Worm (Caenorhabditis elegans) whole organism, L4 larva: ENCODE data around the gene cal-4.

ENCODE experiments used
- F37D6.2 ChIP-seq: sonication (generic microtip); optimal IDR thresholded peaks from 2 replicates; lab custom pipeline; 2016; ENCODE audit warnings: mild to moderate bottlenecking, missing genetic modification characterization, missing compliant biosample characterization
- F44E2.7 ChIP-seq: fragments of 200-800 bp; sonication (Bioruptor generic); IDR thresholded peaks from 2 replicates; pipeline ENCODE4 v2.1.2; 2022; ENCODE audit warnings: missing genetic modification characterization, missing compliant biosample characterization
- T26A8.4 ChIP-seq: fragments of 200-800 bp; sonication (Bioruptor generic); IDR thresholded peaks from 2 replicates; pipeline ENCODE4 v1.3.6; 2022; ENCODE audit warnings: missing genetic modification characterization, missing compliant biosample characterization
- Y48G9A.11 ChIP-seq: fragments of 200-800 bp; sonication (Bioruptor generic); IDR thresholded peaks from 2 replicates; pipeline ENCODE4 v1.3.6; 2022; ENCODE audit warnings: missing genetic modification reagents, missing genetic modification characterization, missing compliant biosample characterization
- Y75B8A.6 ChIP-seq: fragments of 200-800 bp; sonication (Bioruptor generic); IDR thresholded peaks from 2 replicates; pipeline ENCODE4 v1.3.6; 2022; ENCODE audit warnings: missing genetic modification reagents, missing genetic modification characterization, missing compliant biosample characterization
- ZK546.5 ChIP-seq, 2 experiments: sonication (generic microtip); optimal IDR thresholded peaks; 2 replicates each; lab custom pipeline; 2017; ENCODE audit warnings: missing biosample characterization in 2 of 2, missing genetic modification characterization in 2 of 2
- aly-2 ChIP-seq: sonication (generic microtip); optimal IDR thresholded peaks from 2 replicates; lab custom pipeline; 2018; ENCODE audit warnings: missing biosample characterization, missing genetic modification characterization
- ama-1 ChIP-seq: fragments of 150-350 bp; optimal IDR thresholded peaks from 2 replicates; lab custom pipeline; 2014; ENCODE audit warnings: inconsistent platforms, mixed read lengths
- attf-4 ChIP-seq: sonication (generic microtip); optimal IDR thresholded peaks from 3 replicates; lab custom pipeline; 2017; ENCODE audit warnings: missing biosample characterization, missing genetic modification characterization
- ceh-28 ChIP-seq: fragments of 150-350 bp; optimal IDR thresholded peaks from 2 replicates; lab custom pipeline; 2014; ENCODE audit warnings: missing biosample characterization, missing genetic modification reagents, missing genetic modification characterization
- ceh-32 ChIP-seq: sonication (generic microtip); optimal IDR thresholded peaks from 2 replicates; lab custom pipeline; 2016; ENCODE audit warnings: mild to moderate bottlenecking, missing genetic modification characterization, missing compliant biosample characterization; ENCODE audit not compliant: poor library complexity
- ceh-62 ChIP-seq: sonication (generic microtip); optimal IDR thresholded peaks from 2 replicates; lab custom pipeline; 2017; ENCODE audit warnings: missing biosample characterization, missing genetic modification characterization
- ces-1 ChIP-seq: fragments of 150-350 bp; sonication (generic microtip); optimal IDR thresholded peaks from 4 replicates; lab custom pipeline; 2014; ENCODE audit warnings: missing biosample characterization, missing genetic modification reagents, missing genetic modification characterization
- cey-2 ChIP-seq: sonication (generic microtip); optimal IDR thresholded peaks from 3 replicates; lab custom pipeline; 2017; ENCODE audit warnings: missing genetic modification characterization, mild to moderate bottlenecking, missing compliant biosample characterization, antibody characterized with exemption, borderline replicate concordance; ENCODE audit not compliant: insufficient read depth
- ctbp-1 ChIP-seq: fragments of 200-800 bp; sonication (Bioruptor generic); IDR thresholded peaks from 2 replicates; pipeline ENCODE4 v1.3.6; 2022; ENCODE audit warnings: missing genetic modification reagents, missing genetic modification characterization, missing compliant biosample characterization
- dmd-8 ChIP-seq: fragments of 200-800 bp; sonication (Bioruptor generic); IDR thresholded peaks from 2 replicates; pipeline ENCODE4 v1.3.6; 2022; ENCODE audit warnings: missing genetic modification characterization, missing compliant biosample characterization
- dmd-9 ChIP-seq: fragments of 200-800 bp; sonication (Bioruptor generic); IDR thresholded peaks from 2 replicates; pipeline ENCODE4 v1.3.6; 2022; ENCODE audit warnings: missing genetic modification reagents, missing genetic modification characterization, missing compliant biosample characterization
- dve-1 ChIP-seq: sonication (generic microtip); optimal IDR thresholded peaks from 2 replicates; lab custom pipeline; 2017; ENCODE audit warnings: antibody characterized with exemption, mild to moderate bottlenecking, missing genetic modification characterization, missing compliant biosample characterization; ENCODE audit not compliant: insufficient read depth
- egl-43 ChIP-seq: fragments of 200-800 bp; sonication (Bioruptor generic); IDR thresholded peaks from 2 replicates; pipeline ENCODE4 v1.3.6; 2022; ENCODE audit warnings: missing genetic modification reagents, missing genetic modification characterization, missing compliant biosample characterization
- hif-1 ChIP-seq, 2 experiments: sonication (generic microtip); optimal IDR thresholded peaks; 2 replicates each; lab custom pipeline; 2016 to 2017; ENCODE audit warnings: missing compliant biosample characterization in 2 of 2, missing genetic modification characterization in 2 of 2, missing genetic modification reagents in 2 of 2, missing genotype in 2 of 2, mild to moderate bottlenecking in 1 of 2
- hlh-30 ChIP-seq: sonication (generic microtip); optimal IDR thresholded peaks from 2 replicates; lab custom pipeline; 2017; ENCODE audit warnings: antibody characterized with exemption, mild to moderate bottlenecking, missing genetic modification characterization, missing compliant biosample characterization; ENCODE audit not compliant: insufficient read depth
- jun-1 ChIP-seq: fragments of 150-350 bp; optimal IDR thresholded peaks from 2 replicates; lab custom pipeline; 2014; ENCODE audit warnings: missing biosample characterization, missing genetic modification reagents, missing genetic modification characterization
- lim-7 ChIP-seq: fragments of 200-800 bp; sonication (Bioruptor generic); IDR thresholded peaks from 2 replicates; pipeline ENCODE4 v1.3.6; 2022; ENCODE audit warnings: missing genetic modification characterization, missing compliant biosample characterization
- lin-1 ChIP-seq: fragments of 200-800 bp; sonication (Bioruptor generic); IDR thresholded peaks from 2 replicates; pipeline ENCODE4 v1.3.6; 2022; ENCODE audit warnings: missing genetic modification reagents, missing genetic modification characterization, missing compliant biosample characterization
- lin-13 ChIP-seq: fragments of 150-350 bp; optimal IDR thresholded peaks from 2 replicates; lab custom pipeline; 2014; ENCODE audit warnings: missing biosample characterization, missing genetic modification reagents, missing genetic modification characterization
- lin-15B ChIP-seq: fragments of 150-350 bp; sonication (generic microtip); optimal IDR thresholded peaks from 3 replicates; lab custom pipeline; 2014; ENCODE audit warnings: missing biosample characterization, missing genetic modification characterization
- lin-39 ChIP-seq: fragments of 150-350 bp; optimal IDR thresholded peaks from 2 replicates; lab custom pipeline; 2014; ENCODE audit warnings: missing biosample characterization, missing genetic modification reagents, missing genetic modification characterization
- mdl-1 ChIP-seq, 2 experiments: fragments of 150-350 bp in 1 of 2; sonication (generic microtip) in 1 of 2; optimal IDR thresholded peaks; 2 replicates each; lab custom pipeline; 2014 to 2017; ENCODE audit warnings: missing biosample characterization in 2 of 2, missing genetic modification characterization in 2 of 2
- mdt-29 ChIP-seq: fragments of 200-800 bp; sonication (Bioruptor generic); IDR thresholded peaks from 2 replicates; pipeline ENCODE4 v1.3.6; 2022; ENCODE audit warnings: missing genetic modification reagents, missing genetic modification characterization, missing compliant biosample characterization
- mes-2 ChIP-seq: sonication (generic microtip); optimal IDR thresholded peaks from 2 replicates; lab custom pipeline; 2016; ENCODE audit warnings: missing genotype, mild to moderate bottlenecking, missing genetic modification characterization, missing compliant biosample characterization; ENCODE audit not compliant: poor library complexity, severe bottlenecking
- mxl-3 ChIP-seq: fragments of 200-800 bp; sonication (Bioruptor generic); optimal IDR thresholded peaks from 2 replicates; lab custom pipeline; 2018; ENCODE audit warnings: mild to moderate bottlenecking, missing genetic modification characterization, missing compliant biosample characterization
- nhr-10 ChIP-seq: fragments of 150-350 bp; optimal IDR thresholded peaks from 2 replicates; lab custom pipeline; 2014; ENCODE audit warnings: missing biosample characterization, missing genetic modification characterization
- nhr-11 ChIP-seq: fragments of 150-350 bp; optimal IDR thresholded peaks from 2 replicates; lab custom pipeline; 2014; ENCODE audit warnings: missing biosample characterization, missing genetic modification characterization
- nhr-111 ChIP-seq: fragments of 200-800 bp; sonication (Bioruptor generic); optimal IDR thresholded peaks from 2 replicates; lab custom pipeline; 2018; ENCODE audit warnings: mild to moderate bottlenecking, missing genetic modification characterization, missing compliant biosample characterization
- nhr-28 ChIP-seq: fragments of 150-350 bp; optimal IDR thresholded peaks from 2 replicates; lab custom pipeline; 2014; ENCODE audit warnings: missing biosample characterization, missing genetic modification characterization
- nhr-6 ChIP-seq: fragments of 150-350 bp; optimal IDR thresholded peaks from 2 replicates; lab custom pipeline; 2014; ENCODE audit warnings: missing biosample characterization, missing genetic modification characterization
- nhr-77 ChIP-seq: fragments of 150-350 bp; optimal IDR thresholded peaks from 2 replicates; lab custom pipeline; 2014; ENCODE audit warnings: missing biosample characterization, missing genetic modification characterization
- pha-4 ChIP-seq, 2 experiments: fragments of 150-350 bp in 1 of 2; fragments of 200-800 bp in 1 of 2; sonication (Bioruptor generic) in 1 of 2; IDR thresholded peaks in 1 of 2; optimal IDR thresholded peaks in 1 of 2; 2 replicates each; pipeline versions ENCODE4 v1.3.6 to Lab custom; 2014 to 2022; ENCODE audit warnings: missing genetic modification characterization in 2 of 2, missing genetic modification reagents in 2 of 2, missing biosample characterization in 1 of 2, missing compliant biosample characterization in 1 of 2
- rbr-2 ChIP-seq: sonication (generic microtip); optimal IDR thresholded peaks from 2 replicates; lab custom pipeline; 2016; ENCODE audit warnings: missing genotype, missing genetic modification characterization, missing compliant biosample characterization
- saeg-2 ChIP-seq: fragments of 200-800 bp; sonication (Bioruptor generic); IDR thresholded peaks from 2 replicates; pipeline ENCODE4 v1.3.6; 2022; ENCODE audit warnings: missing genetic modification reagents, missing genetic modification characterization, missing compliant biosample characterization
- sdz-12 ChIP-seq: fragments of 200-800 bp; sonication (Bioruptor generic); optimal IDR thresholded peaks from 2 replicates; lab custom pipeline; 2018; ENCODE audit warnings: mild to moderate bottlenecking, missing genetic modification characterization, missing compliant biosample characterization
- set-16 ChIP-seq: fragments of 200-800 bp; sonication (Bioruptor generic); IDR thresholded peaks from 2 replicates; pipeline ENCODE4 v1.3.6; 2022; ENCODE audit warnings: missing genetic modification reagents, missing genetic modification characterization, missing compliant biosample characterization
- snpc-1.2 ChIP-seq: fragments of 200-800 bp; sonication (Bioruptor generic); IDR thresholded peaks from 2 replicates; pipeline ENCODE4 v1.3.6; 2022; ENCODE audit warnings: missing genetic modification reagents, missing genetic modification characterization, missing compliant biosample characterization
- unc-130 ChIP-seq: sonication (generic microtip); optimal IDR thresholded peaks from 2 replicates; lab custom pipeline; 2016; ENCODE audit warnings: missing genetic modification reagents, missing genetic modification characterization, missing compliant biosample characterization
- unc-39 ChIP-seq: sonication (generic microtip); optimal IDR thresholded peaks from 2 replicates; lab custom pipeline; 2017; ENCODE audit warnings: missing biosample characterization, missing genetic modification characterization
- unc-62 ChIP-seq, 3 experiments: fragments of 150-350 bp in 1 of 3; sonication (generic microtip); optimal IDR thresholded peaks in 2 of 3; peaks in 1 of 3; 1 replicate in 1 of 3; 2 replicates in 2 of 3; lab custom pipeline; 2014 to 2017; ENCODE audit warnings: missing biosample characterization in 3 of 3, missing genetic modification characterization in 3 of 3, missing genetic modification reagents in 3 of 3, missing genotype in 1 of 3
- vab-7 ChIP-seq: fragments of 200-800 bp; sonication (Bioruptor generic); IDR thresholded peaks from 2 replicates; pipeline ENCODE4 v1.3.6; 2022; ENCODE audit warnings: missing genetic modification reagents, missing genetic modification characterization, missing compliant biosample characterization
- zip-11 ChIP-seq: fragments of 200-800 bp; sonication (Bioruptor generic); IDR thresholded peaks from 2 replicates; pipeline ENCODE4 v1.3.6; 2022; ENCODE audit warnings: missing genetic modification characterization, missing compliant biosample characterization
- zip-2 ChIP-seq: fragments of 150-350 bp; optimal IDR thresholded peaks from 2 replicates; lab custom pipeline; 2014; ENCODE audit warnings: missing biosample characterization, missing genetic modification characterization
- ztf-11 ChIP-seq: fragments of 150-350 bp; optimal IDR thresholded peaks from 2 replicates; lab custom pipeline; 2014; ENCODE audit warnings: missing biosample characterization, missing genetic modification characterization
- ztf-7 ChIP-seq: fragments of 150-350 bp; optimal IDR thresholded peaks from 2 replicates; lab custom pipeline; 2014; ENCODE audit warnings: missing biosample characterization, missing genetic modification characterization

The cal-4 gene

DNA sequence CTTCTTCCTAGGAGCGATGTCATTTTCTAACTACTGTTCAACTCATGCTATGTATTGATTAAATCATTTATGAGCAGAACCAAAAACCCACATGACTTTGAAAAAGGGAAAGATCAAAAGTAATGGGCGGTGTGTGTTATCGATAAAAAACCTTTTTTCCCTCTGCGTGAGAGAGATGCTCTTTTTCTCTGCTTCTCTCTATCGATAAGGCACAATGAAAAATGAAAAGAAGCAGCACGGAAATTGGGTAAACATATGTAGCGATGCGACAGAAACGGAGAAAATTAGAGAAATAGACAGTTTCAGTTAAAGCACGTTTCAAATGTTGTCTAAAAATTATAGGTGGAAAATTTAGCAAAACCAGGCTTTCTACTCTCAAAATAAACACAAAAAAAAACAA is 18.9 kb upstream of the cal-4 start (continued):
- TF ChIP-seq dmd-9, result no peak
- no peak for TF ChIP-seq unc-39 (tag; lab: Kevin White, UChicago)
- TF ChIP-seq zip-2 (tag; lab: Kevin White, UChicago), result peak; percentile 32
- no peak for TF ChIP-seq unc-130 (GFP tag; lab: Kevin White, UChicago)
- no peak for TF ChIP-seq lim-7 (GFP tag; lab: Robert Waterston, UW)
- peak; percentile 87 for TF ChIP-seq hlh-30 (tag; lab: Kevin White, UChicago)
- TF ChIP-seq egl-43 (GFP tag; lab: Robert Waterston, UW), result no peak
- TF ChIP-seq lin-15B, result no peak
- TF ChIP-seq hif-1 (tag; optimal IDR thresholded peaks at IDR 0.05; lab: Kevin White, UChicago), result peak in 1 of 2 experiments; percentile 84
- TF ChIP-seq Y75B8A.6 (GFP tag; lab: Robert Waterston, UW), result no peak
- no peak for TF ChIP-seq snpc-1.2
- peak in 1 of 2 experiments; percentile 60 for TF ChIP-seq mdl-1 (tag; optimal IDR thresholded peaks at IDR 0.05; lab: Kevin White, UChicago)
- no peak for TF ChIP-seq ZK546.5 (tag; optimal IDR thresholded peaks at IDR 0.05; lab: Kevin White, UChicago)
- no peak for TF ChIP-seq Y48G9A.11 (GFP tag; lab: Robert Waterston, UW)
- no peak for TF ChIP-seq zip-11 (GFP tag; lab: Robert Waterston, UW)
- TF ChIP-seq saeg-2 (GFP tag; lab: Robert Waterston, UW), result no peak
- no peak for TF ChIP-seq mdt-29 (GFP tag; lab: Robert Waterston, UW)
- TF ChIP-seq F37D6.2 (tag; lab: Kevin White, UChicago), result no peak
- TF ChIP-seq sdz-12 (GFP tag; lab: Kevin White, UChicago), result no peak
- peak; percentile 95 for TF ChIP-seq dve-1 (tag; lab: Kevin White, UChicago)
- no peak for TF ChIP-seq cey-2 (tag; lab: Kevin White, UChicago)
- no peak for TF ChIP-seq ceh-28 (tag; lab: Kevin White, UChicago)
- no peak for TF ChIP-seq set-16 (GFP tag; lab: Robert Waterston, UW)
- TF ChIP-seq nhr-6 (tag; lab: Kevin White, UChicago), result peak; percentile 77
- TF ChIP-seq unc-62 (GFP tag; optimal IDR thresholded peaks at IDR 0.05 in 1 of 2; lab: Kevin White, UChicago), result no peak
- TF ChIP-seq unc-62 (tag; optimal IDR thresholded peaks at IDR 0.05; lab: Kevin White, UChicago), result no peak
- peak; percentile 64 for TF ChIP-seq nhr-11 (tag; lab: Kevin White, UChicago)
- TF ChIP-seq ctbp-1, result no peak
- TF ChIP-seq lin-1 (GFP tag; lab: Robert Waterston, UW), result 0 out of 2 replicates have a peak, but pooled peaks have one; percentile 20
- TF ChIP-seq attf-4 (tag; lab: Kevin White, UChicago), result no peak
- no peak for TF ChIP-seq F44E2.7 (GFP tag; lab: Robert Waterston, UW)
- TF ChIP-seq T26A8.4, result peak; percentile 45; the same call in 1 of the 2 replicates
- TF ChIP-seq ztf-7 (tag; lab: Kevin White, UChicago), result no peak
- peak; percentile 86 for TF ChIP-seq nhr-77 (tag; lab: Kevin White, UChicago)
- TF ChIP-seq ztf-11, result no peak
- no peak for TF ChIP-seq nhr-111 (GFP tag; lab: Kevin White, UChicago)
- TF ChIP-seq lin-13 (GFP tag; lab: Kevin White, UChicago), result no peak
- TF ChIP-seq aly-2, result no peak
- TF ChIP-seq nhr-10, result peak; percentile 51
- TF ChIP-seq ces-1 (GFP tag; lab: Kevin White, UChicago), result no peak
- peak; percentile 65 for TF ChIP-seq ama-1 (lab: Kevin White, UChicago)
- TF ChIP-seq pha-4 (GFP tag; IDR thresholded peaks at IDR 0.05; lab: Robert Waterston, UW), result peak; percentile 50; the same call in 1 of the 2 replicates
- TF ChIP-seq pha-4 (tag; optimal IDR thresholded peaks at IDR 0.05; lab: Kevin White, UChicago), result no peak
- TF ChIP-seq ceh-32 (tag; lab: Kevin White, UChicago), result no peak
- TF ChIP-seq dmd-8 (GFP tag; lab: Robert Waterston, UW), result no peak
- peak; percentile 74 for TF ChIP-seq mes-2 (tag; lab: Kevin White, UChicago)
- TF ChIP-seq rbr-2 (tag; lab: Kevin White, UChicago), result no peak
- TF ChIP-seq mxl-3 (GFP tag; lab: Kevin White, UChicago), result peak; percentile 8
- TF ChIP-seq lin-39, result no peak
- no peak for TF ChIP-seq vab-7 (GFP tag; lab: Robert Waterston, UW)
- peak; percentile 90 for TF ChIP-seq nhr-28 (tag; lab: Kevin White, UChicago)
- no peak for TF ChIP-seq jun-1 (tag; lab: Kevin White, UChicago)
- no peak for TF ChIP-seq ceh-62 (tag; lab: Kevin White, UChicago)
